Worm (Caenorhabditis elegans): ENCODE data around the gene fbxc-29.
A peak's percentile ranks its signal among the peaks of the same experiment; 100 is the strongest.

The fbxc-29 gene

DNA sequence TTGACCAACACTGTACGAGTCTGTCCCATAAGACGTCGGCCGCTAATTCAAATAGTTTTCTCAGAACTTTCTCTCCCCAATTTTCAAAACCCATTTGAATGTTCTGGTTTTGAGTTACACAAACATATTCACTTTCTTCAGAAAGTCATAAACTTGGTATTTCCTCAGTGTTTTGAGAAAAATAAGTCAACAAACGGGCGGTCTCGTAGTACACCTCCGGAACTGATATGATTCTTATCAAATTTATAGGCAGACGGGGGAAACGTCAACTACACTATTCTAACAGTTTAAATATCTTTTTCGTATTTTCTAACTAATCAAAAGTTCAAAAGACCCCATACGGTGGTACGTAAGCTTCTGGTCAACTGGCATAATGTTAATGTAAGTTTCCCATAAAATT is 31.7 kb upstream of the fbxc-29 start:
- TF ChIP-seq fos-1 (tag; optimal IDR thresholded peaks at IDR 0.05), result peak; percentile 19
- no peak for TF ChIP-seq nhr-6 (tag; optimal IDR thresholded peaks at IDR 0.05)

DNA sequence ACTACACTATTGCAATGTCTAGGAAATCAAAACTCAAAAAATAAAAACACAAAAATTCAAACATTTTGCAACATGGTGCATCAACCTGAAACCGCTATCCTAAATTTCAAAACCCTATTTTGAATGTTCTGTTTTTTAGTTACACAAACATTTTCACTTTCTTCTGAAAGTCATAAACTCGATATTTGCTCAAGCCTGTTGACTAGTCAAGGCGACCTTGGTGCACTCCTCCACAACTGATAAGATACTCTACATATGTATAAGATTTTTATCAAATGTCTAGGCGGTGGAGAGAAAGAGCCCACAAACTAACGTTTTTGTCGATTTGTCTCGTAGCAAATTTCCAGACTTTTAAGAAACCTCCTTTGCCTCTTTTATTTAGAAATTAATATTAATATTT is 27.9 kb upstream of the fbxc-29 start, which contains the start of gene T07D3.4:
T07D3.4 (plus strand) TSS at position 286 of the 400 bp plus-strand sequence.
- TF ChIP-seq egl-27 (tag; optimal IDR thresholded peaks at IDR 0.05) (no peak), sma-9 (GFP tag; optimal IDR thresholded peaks at IDR 0.05) (peak; percentile 37), sma-9 (tag; optimal IDR thresholded peaks at IDR 0.05) (no peak), fos-1 (tag; optimal IDR thresholded peaks at IDR 0.05) (peak; percentile 61)

DNA sequence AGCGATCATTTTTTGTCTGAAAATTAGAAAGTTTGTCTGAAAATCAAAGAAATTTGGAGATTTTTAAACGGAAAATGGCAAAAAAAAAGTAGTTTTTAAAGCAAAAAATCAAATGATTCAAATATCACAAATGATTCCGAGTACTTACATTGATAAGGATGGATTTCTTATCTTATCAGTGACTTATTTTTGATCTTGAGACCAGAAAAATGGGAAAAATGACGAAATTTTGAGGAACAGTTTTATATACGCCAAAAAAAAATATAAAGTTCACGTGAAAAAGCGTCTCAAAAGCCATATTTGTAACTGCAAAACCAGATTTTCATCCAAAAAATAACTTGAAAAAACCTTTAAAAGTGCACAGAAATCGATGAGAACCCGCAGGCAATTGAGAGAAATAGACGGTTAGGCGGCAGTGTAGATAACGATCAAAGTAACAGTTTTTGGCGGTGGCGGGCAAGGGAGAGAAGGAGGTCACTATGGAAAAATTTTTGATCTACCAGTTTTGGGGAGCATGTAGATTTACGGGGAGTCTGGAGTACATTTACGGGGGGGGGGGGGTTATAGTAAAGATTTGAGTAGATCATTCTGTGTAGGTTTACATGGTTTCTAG is 15.1 kb upstream of the fbxc-29 start, which contains the start of gene T07D3.9:
T07D3.9 (minus strand) TSS at position 194 of the 613 bp plus-strand sequence.
- TF ChIP-seq fos-1 (tag; optimal IDR thresholded peaks at IDR 0.05), result peak; percentile 75
- no peak for TF ChIP-seq F13H6.1 (tag; optimal IDR thresholded peaks at IDR 0.05)
- TF ChIP-seq ceh-82 (tag; optimal IDR thresholded peaks at IDR 0.05), result no peak
- no peak for TF ChIP-seq lin-13 (GFP tag; optimal IDR thresholded peaks at IDR 0.05)
- no peak for TF ChIP-seq gmeb-1 (tag; optimal IDR thresholded peaks at IDR 0.05)

DNA sequence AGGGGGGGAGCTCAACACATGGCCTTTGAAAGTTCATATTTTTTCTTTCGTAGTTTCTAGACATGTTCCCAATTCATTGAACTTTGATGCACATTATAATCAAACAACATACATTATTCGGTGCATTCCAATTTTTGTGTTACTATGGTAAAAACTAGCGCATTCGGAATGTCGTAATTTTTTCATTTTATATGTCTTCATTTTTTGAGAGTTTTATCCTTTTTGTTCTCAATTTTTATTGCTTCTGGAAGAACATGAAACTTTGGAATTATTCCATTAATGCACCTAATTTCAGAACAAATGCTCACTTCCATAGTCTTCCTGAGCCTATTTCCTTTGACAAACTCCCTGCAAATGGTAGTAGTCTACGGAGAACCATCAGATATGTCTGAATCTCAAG is 14.2 kb upstream of the fbxc-29 start, which contains the start of gene T07D3.2:
T07D3.2 (plus strand) TSS at position 301 of the 400 bp plus-strand sequence.
- TF ChIP-seq mab-5 (tag; optimal IDR thresholded peaks at IDR 0.05), result no peak
- no peak for TF ChIP-seq C34F6.9 (tag; optimal IDR thresholded peaks at IDR 0.05)
- no peak for TF ChIP-seq ceh-82 (tag; optimal IDR thresholded peaks at IDR 0.05)
- TF ChIP-seq alr-1 (tag; optimal IDR thresholded peaks at IDR 0.05), result no peak

DNA sequence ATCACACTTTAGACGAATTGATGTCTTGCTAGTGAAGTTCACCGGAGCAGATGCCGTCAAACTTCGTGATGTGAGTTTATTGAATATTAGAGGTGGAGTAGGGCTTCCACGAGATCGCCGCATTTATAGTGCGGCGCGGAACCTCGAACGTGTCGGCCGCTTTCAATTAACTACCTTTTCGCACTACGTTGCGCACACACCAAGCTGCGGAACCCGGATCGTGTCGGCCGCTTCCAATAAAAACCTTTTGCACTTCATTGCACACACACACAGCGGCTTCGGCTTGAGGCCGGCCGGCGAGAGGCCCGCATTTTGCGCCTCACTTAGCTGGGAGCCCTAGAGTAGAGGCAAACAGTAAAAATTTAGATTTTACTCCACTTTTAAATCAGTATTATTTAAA is 10.5 kb upstream of the fbxc-29 start:
- TF ChIP-seq blmp-1 (tag; optimal IDR thresholded peaks at IDR 0.05; ENCODE audit: insufficient read depth), result no peak
- TF ChIP-seq snpc-4 (tag; optimal IDR thresholded peaks at IDR 0.05), result peak; percentile 75
- TF ChIP-seq mbf-1 (tag; optimal IDR thresholded peaks at IDR 0.05), result no peak

DNA sequence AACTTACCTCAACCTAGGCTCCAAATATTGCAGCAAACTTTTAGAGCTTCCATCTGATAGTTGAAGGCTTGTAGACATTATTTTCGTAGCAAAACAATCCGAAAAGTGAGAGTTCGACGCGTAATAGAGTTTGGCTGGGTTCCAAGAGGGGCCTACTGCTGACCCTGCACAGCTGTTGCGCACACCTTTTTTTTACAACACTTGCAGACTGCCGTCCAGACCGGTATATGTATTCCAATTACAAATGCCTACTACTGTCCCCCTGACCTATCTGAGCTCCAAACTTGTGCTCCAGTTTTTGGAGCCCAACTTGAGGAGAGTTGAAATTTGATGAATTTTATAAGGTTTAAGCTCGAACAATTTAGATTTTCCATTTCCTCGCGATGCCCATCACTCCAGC is 6.3 kb upstream of the fbxc-29 start, which contains the start of the genes fbxc-24 and fbxc-27:
fbxc-24 (minus strand) TSS at position 101 of the 400 bp plus-strand sequence.
fbxc-27 (plus strand) TSS at position 216 of the 400 bp plus-strand sequence.
- TF ChIP-seq sem-4 (tag; optimal IDR thresholded peaks at IDR 0.05) (no peak), ztf-1 (GFP tag; conservative IDR thresholded peaks at IDR 0.05) (no peak), nhr-77 (tag; optimal IDR thresholded peaks at IDR 0.05) (no peak), zag-1 (tag; optimal IDR thresholded peaks at IDR 0.05) (no peak), mdl-1 (tag; optimal IDR thresholded peaks at IDR 0.05) (no peak), nhr-237 (tag; optimal IDR thresholded peaks at IDR 0.05) (no peak), lsy-2 (tag; optimal IDR thresholded peaks at IDR 0.05) (no peak), blmp-1 (tag; optimal IDR thresholded peaks at IDR 0.05; ENCODE audit: insufficient read depth) (no peak), lin-11 (tag; optimal IDR thresholded peaks at IDR 0.05) (no peak), egl-27 (tag; optimal IDR thresholded peaks at IDR 0.05) (no peak), nhr-129 (tag; optimal IDR thresholded peaks at IDR 0.05) (no peak), nhr-6 (tag; optimal IDR thresholded peaks at IDR 0.05) (no peak), ztf-11 (tag; optimal IDR thresholded peaks at IDR 0.05) (no peak)

DNA sequence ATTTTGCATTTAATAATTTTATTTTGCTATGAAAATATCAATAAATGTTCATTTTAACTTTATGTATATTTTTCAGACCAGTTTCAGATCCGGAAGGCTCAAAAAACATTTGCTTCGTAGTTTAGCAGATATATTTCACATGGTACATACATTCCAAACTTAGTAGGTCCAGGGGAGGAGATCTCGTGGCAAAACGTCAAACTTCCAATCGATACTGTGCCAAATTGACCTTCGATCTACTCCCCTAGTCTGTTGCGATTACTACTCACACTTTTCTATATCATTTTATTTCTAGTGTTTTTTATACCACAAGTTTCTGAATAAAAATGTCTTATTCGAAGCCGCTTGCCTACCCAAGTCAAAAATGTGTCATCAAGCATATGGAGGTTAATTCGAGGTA is 4.2 kb upstream of the fbxc-29 start, which contains the start of gene fbxc-31:
fbxc-31 (plus strand) TSS at position 301 of the 400 bp plus-strand sequence.
- TF ChIP-seq ztf-11 (tag; optimal IDR thresholded peaks at IDR 0.05) (no peak), zag-1 (tag; optimal IDR thresholded peaks at IDR 0.05) (no peak)

DNA sequence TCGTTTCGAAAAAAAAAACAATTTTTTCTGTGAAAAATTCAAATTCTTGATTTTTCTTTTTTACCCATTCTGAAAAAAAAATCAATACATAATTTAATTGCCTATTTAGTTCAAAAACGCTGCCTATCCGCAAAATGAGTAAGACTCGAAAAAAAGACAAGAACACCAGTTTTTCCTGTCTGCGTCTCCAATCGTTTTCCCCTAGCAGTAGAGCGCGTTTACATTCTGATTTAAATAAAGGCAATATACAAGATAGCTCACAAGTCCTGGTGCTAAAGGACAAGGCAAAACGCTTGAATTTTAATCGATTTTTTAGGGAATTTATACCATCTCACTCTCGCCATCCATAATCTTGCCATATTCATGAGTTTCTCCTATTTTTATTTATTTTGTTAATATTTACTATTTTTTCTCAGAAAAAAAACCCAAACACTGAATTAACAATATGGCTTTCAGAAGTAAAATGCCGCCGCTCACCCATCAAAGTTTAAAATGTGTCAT is 2.6 kb upstream of the fbxc-29 start, which contains the start of gene fbxc-33:
fbxc-33 (plus strand) TSS at position 451 of the 501 bp plus-strand sequence.
- TF ChIP-seq nhr-129 (tag; optimal IDR thresholded peaks at IDR 0.05), result peak; percentile 1
- TF ChIP-seq C34F6.9 (tag; optimal IDR thresholded peaks at IDR 0.05), result peak; percentile 67
- peak; percentile 14 for TF ChIP-seq gmeb-1 (tag; optimal IDR thresholded peaks at IDR 0.05)
- no peak for TF ChIP-seq lsy-2 (tag; optimal IDR thresholded peaks at IDR 0.05)
- no peak for TF ChIP-seq nhr-237 (tag; optimal IDR thresholded peaks at IDR 0.05)
- peak; percentile 19 for TF ChIP-seq fos-1 (tag; optimal IDR thresholded peaks at IDR 0.05)
- TF ChIP-seq unc-55 (GFP tag; optimal IDR thresholded peaks at IDR 0.05), result peak; percentile 53
